Fruit fly (Drosophila melanogaster): ENCODE results near the gene Cpr30B.

DNA sequence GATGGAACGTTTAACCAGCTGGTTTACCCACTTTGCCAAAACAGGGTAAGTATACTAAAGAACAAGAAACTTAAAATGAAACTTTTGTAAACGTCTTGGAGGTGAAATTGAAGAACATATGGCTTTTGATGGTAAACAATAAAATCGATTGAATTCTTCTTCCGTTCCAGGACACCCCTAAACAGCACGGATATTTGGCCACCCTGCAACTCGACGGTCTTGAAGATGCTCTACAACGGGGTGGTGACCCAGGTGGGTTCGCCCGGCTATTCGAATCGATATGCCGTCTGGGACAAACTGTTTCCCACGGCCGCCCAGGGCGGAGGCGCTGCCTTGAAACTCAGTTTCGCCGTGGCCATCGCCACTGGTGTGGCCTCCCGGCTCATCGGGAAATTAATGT lies 48.5 kb downstream of the Cpr30B start:
- TF ChIP-seq Clk (GFP tag; optimal IDR thresholded peaks at IDR 0.05) (no peak), cnc (optimal IDR thresholded peaks at IDR 0.05) (no peak), toe (GFP tag; optimal IDR thresholded peaks at IDR 0.05) (no peak), CG14711 (tag; optimal IDR thresholded peaks at IDR 0.05) (no peak), CG7101 (tag; optimal IDR thresholded peaks at IDR 0.05) (no peak), kay (GFP tag; ENCODE audit: borderline replicate concordance) (no peak)
